Fruit fly (Drosophila melanogaster) whole organism, pupa: ENCODE results near the gene CG13101.

Source experiments
- CG10348 ChIP-seq: fragments of 200-800 bp; sonication (Bioruptor generic); IDR thresholded peaks from 2 replicates; pipeline ENCODE4 v1.3.6; 2022; ENCODE audit warnings: missing biosample characterization, missing genetic modification characterization
- CG15710 ChIP-seq: fragments of 200-800 bp; sonication (Bioruptor generic); optimal IDR thresholded peaks from 2 replicates; lab custom pipeline; 2018; ENCODE audit warnings: missing biosample characterization, mild to moderate bottlenecking, missing genetic modification characterization, moderate library complexity
- CG8159 ChIP-seq: fragments of 200-800 bp; sonication (Bioruptor generic); optimal IDR thresholded peaks from 3 replicates; lab custom pipeline; 2018; ENCODE audit warnings: missing biosample characterization, mild to moderate bottlenecking, missing genetic modification characterization, moderate library complexity
- CG8301 ChIP-seq: fragments of 200-800 bp; sonication (Bioruptor generic); optimal IDR thresholded peaks from 2 replicates; lab custom pipeline; 2018; ENCODE audit warnings: missing biosample characterization, mild to moderate bottlenecking, missing genetic modification characterization
- D1 ChIP-seq: fragments of 200-800 bp; sonication (Bioruptor generic); optimal IDR thresholded peaks from 2 replicates; lab custom pipeline; 2018; ENCODE audit warnings: missing biosample characterization, mild to moderate bottlenecking, missing genetic modification characterization, moderate library complexity
- EcR ChIP-seq: fragments of 200-800 bp; sonication (Bioruptor generic); optimal IDR thresholded peaks from 3 replicates; lab custom pipeline; 2019; ENCODE audit warnings: missing biosample characterization, missing genetic modification characterization, mild to moderate bottlenecking, moderate library complexity, missing genetic modification reagents
- Ets98B ChIP-seq: fragments of 200-800 bp; sonication (Bioruptor generic); IDR thresholded peaks from 2 replicates; pipeline ENCODE4 v1.3.6; 2022; ENCODE audit warnings: missing biosample characterization, missing genetic modification characterization
- Pif1A ChIP-seq: fragments of 200-800 bp; sonication (Bioruptor generic); optimal IDR thresholded peaks from 3 replicates; lab custom pipeline; 2016; ENCODE audit warnings: missing biosample characterization, missing genetic modification characterization
- Pif1B ChIP-seq: fragments of 200-800 bp; sonication (Bioruptor generic); optimal IDR thresholded peaks from 3 replicates; lab custom pipeline; 2016; ENCODE audit warnings: missing biosample characterization, missing genetic modification characterization
- Snoo ChIP-seq: fragments of 200-800 bp; sonication (Bioruptor generic); optimal IDR thresholded peaks from 3 replicates; lab custom pipeline; 2017; ENCODE audit warnings: missing biosample characterization, mild to moderate bottlenecking, missing genetic modification characterization, inconsistent platforms
- fd96Ca ChIP-seq: fragments of 200-800 bp; sonication (Bioruptor generic); IDR thresholded peaks from 3 replicates; pipeline ENCODE4 v1.3.6; 2022; ENCODE audit warnings: missing biosample characterization, missing genetic modification characterization
- gl ChIP-seq: fragments of 200-800 bp; sonication (Bioruptor generic); optimal IDR thresholded peaks from 2 replicates; lab custom pipeline; 2018; ENCODE audit warnings: missing biosample characterization, mild to moderate bottlenecking, missing genetic modification characterization

DNA sequence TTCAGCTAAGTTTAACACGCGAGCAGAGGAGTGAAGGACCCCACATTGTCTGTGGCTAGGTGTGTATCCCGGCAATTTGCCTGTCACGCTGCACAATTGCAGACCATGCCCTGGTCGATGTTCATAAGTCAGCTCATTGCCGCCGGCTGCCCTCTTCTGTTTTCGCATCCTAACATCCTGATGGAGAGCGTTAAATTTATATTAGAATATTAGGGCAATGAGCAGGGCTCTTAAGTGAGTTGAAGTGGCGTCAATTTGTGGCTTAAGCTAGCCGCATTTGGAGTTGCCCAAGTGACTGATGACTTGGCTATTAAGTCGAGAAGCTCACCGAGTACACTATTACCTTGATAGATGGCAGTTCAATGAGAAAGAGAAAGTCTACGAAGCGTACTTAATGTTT lies 41.5 kb upstream of the CG13101 start:
- TF ChIP-seq EcR (GFP tag; lab: Kevin White, UChicago) = no peak
- no peak for TF ChIP-seq CG15710 (tag; lab: Kevin White, UChicago)
- no peak for TF ChIP-seq Ets98B (GFP tag; lab: Robert Waterston, UW)
- no peak for TF ChIP-seq CG8301 (tag; lab: Kevin White, UChicago)
- TF ChIP-seq Pif1B (GFP tag; lab: Kevin White, UChicago) = no peak
- TF ChIP-seq Snoo (tag; lab: Kevin White, UChicago) = no peak
- TF ChIP-seq fd96Ca (GFP tag; lab: Robert Waterston, UW) = no peak
- no peak for TF ChIP-seq Pif1A (GFP tag; lab: Kevin White, UChicago)
- no peak for TF ChIP-seq gl
- no peak for TF ChIP-seq CG10348
- TF ChIP-seq D1 = no peak
- TF ChIP-seq CG8159 (tag; lab: Kevin White, UChicago) = no peak
